Worm (Caenorhabditis elegans): ENCODE measurements around the gene vps-60.

Gene vps-60

ce11 chrV:8651007-8651711 lies 45.2 kb upstream of the vps-60 start (continued):
- TF ChIP-seq lin-29 (GFP tag; IDR thresholded peaks at IDR 0.05) (no peak), jun-1 (tag; optimal IDR thresholded peaks at IDR 0.05) (peak; percentile 64), hmg-1.1 (GFP tag; IDR thresholded peaks at IDR 0.05) (no peak), Y5F2A.4 (GFP tag; optimal IDR thresholded peaks at IDR 0.05) (no peak), zfp-3 (GFP tag; conservative IDR thresholded peaks at IDR 0.05) (no peak), dmd-9 (GFP tag; IDR thresholded peaks at IDR 0.05) (no peak), snpc-4 (tag; optimal IDR thresholded peaks at IDR 0.05) (no peak), mes-2 (tag; optimal IDR thresholded peaks at IDR 0.05; ENCODE audit: poor library complexity, severe bottlenecking) (peak; percentile 27), Y48G9A.11 (GFP tag; IDR thresholded peaks at IDR 0.05) (no peak), ceh-32 (tag; optimal IDR thresholded peaks at IDR 0.05; ENCODE audit: poor library complexity) (no peak), daf-8 (GFP tag; IDR thresholded peaks at IDR 0.05) (no peak), F44E2.7 (GFP tag; IDR thresholded peaks at IDR 0.05) (no peak), ztf-7 (tag; optimal IDR thresholded peaks at IDR 0.05) (no peak), T20F7.1 (GFP tag; optimal IDR thresholded peaks at IDR 0.05) (peak; percentile 73), daf-19 (GFP tag; conservative IDR thresholded peaks at IDR 0.05) (no peak), tra-1 (GFP tag; IDR thresholded peaks at IDR 0.05) (peak; percentile 99), fkh-10 (GFP tag; optimal IDR thresholded peaks at IDR 0.05) (no peak), dmd-8 (GFP tag; IDR thresholded peaks at IDR 0.05) (no peak), skn-1 (tag; optimal IDR thresholded peaks at IDR 0.05) (no peak), mxl-3 (GFP tag; optimal IDR thresholded peaks at IDR 0.05) (peak; percentile 42), ctbp-1 (GFP tag; IDR thresholded peaks at IDR 0.05) (no peak), pha-4 (GFP tag; IDR thresholded peaks at IDR 0.05) (peak; percentile 85; the same call in 1 of the 2 replicates), pha-4 (tag; optimal IDR thresholded peaks at IDR 0.05) (peak; percentile 23), ceh-44 (GFP tag; IDR thresholded peaks at IDR 0.05) (no peak), nhr-77 (tag; optimal IDR thresholded peaks at IDR 0.05) (peak; percentile 88), attf-4 (tag; optimal IDR thresholded peaks at IDR 0.05) (no peak), dve-1 (tag; optimal IDR thresholded peaks at IDR 0.05; ENCODE audit: insufficient read depth) (peak; percentile 96), lin-13 (GFP tag; optimal IDR thresholded peaks at IDR 0.05) (no peak), egl-43 (GFP tag; IDR thresholded peaks at IDR 0.05) (no peak), gei-8 (GFP tag; optimal IDR thresholded peaks at IDR 0.05) (peak; percentile 92), ztf-11 (tag; optimal IDR thresholded peaks at IDR 0.05) (no peak), arid-1 (GFP tag; conservative IDR thresholded peaks at IDR 0.05) (no peak), unc-130 (GFP tag; optimal IDR thresholded peaks at IDR 0.05) (no peak), F26F4.8 (GFP tag; conservative IDR thresholded peaks at IDR 0.05) (no peak), zip-11 (GFP tag; IDR thresholded peaks at IDR 0.05) (no peak), ama-1 (optimal IDR thresholded peaks at IDR 0.05) (no peak), ceh-20 (GFP tag; IDR thresholded peaks at IDR 0.05) (peak; percentile 78), daf-16 (GFP tag; optimal IDR thresholded peaks at IDR 0.05) (peak in 1 of 2 experiments; percentile 94), daf-16 (tag; optimal IDR thresholded peaks at IDR 0.05) (peak; percentile 99), ceh-62 (tag; optimal IDR thresholded peaks at IDR 0.05) (no peak), php-3 (GFP tag; IDR thresholded peaks at IDR 0.05) (peak; percentile 99), madf-9 (GFP tag; conservative IDR thresholded peaks at IDR 0.05) (no peak), mep-1 (tag; optimal IDR thresholded peaks at IDR 0.05) (peak; percentile 56), ceh-28 (tag; optimal IDR thresholded peaks at IDR 0.05) (no peak), sdz-12 (GFP tag; optimal IDR thresholded peaks at IDR 0.05) (no peak), spr-1 (tag; optimal IDR thresholded peaks at IDR 0.05) (no peak), nhr-237 (tag; optimal IDR thresholded peaks at IDR 0.05) (no peak), nhr-76 (tag; optimal IDR thresholded peaks at IDR 0.05) (no peak), nhr-102 (tag; optimal IDR thresholded peaks at IDR 0.05) (peak; percentile 93), ZK337.2 (GFP tag; IDR thresholded peaks at IDR 0.05) (no peak), mdl-1 (tag; optimal IDR thresholded peaks at IDR 0.05) (no peak)
